Worm (Caenorhabditis elegans): ENCODE data around the gene Y116A8C.33.
"Not testable (repeated sequence)": the region's sequence is repeated elsewhere in the genome, so short reads cannot be mapped to it uniquely, and the experiment has no call there.

Gene Y116A8C.33

ce11 chrIV:17163273-17163672 lies 51.4 kb downstream of the Y116A8C.33 start, which contains the start of gene skr-9:
Gene skr-9 (plus strand): TSS chrIV:17163573.
- TF ChIP-seq ZK185.1 (tag; optimal IDR thresholded peaks at IDR 0.05; ENCODE audit: poor library complexity, severe bottlenecking); attf-3 (GFP tag; conservative IDR thresholded peaks at IDR 0.05); zfh-2 (GFP tag; conservative IDR thresholded peaks at IDR 0.05): not testable (repeated sequence)
